Fruit fly (Drosophila melanogaster) whole organism, embryonic: ENCODE results near the gene CG8142.

Source experiments
- BtbVII ChIP-seq: fragments of 200-800 bp; sonication (Bioruptor generic); optimal IDR thresholded peaks from 3 replicates; lab custom pipeline; 2017; ENCODE audit warnings: missing biosample characterization, mild to moderate bottlenecking, missing genetic modification characterization
- CG10321 ChIP-seq: fragments of 200-800 bp; sonication (Bioruptor generic); IDR thresholded peaks from 2 replicates; pipeline ENCODE4 v1.3.6; 2022; ENCODE audit warnings: missing biosample characterization, missing genetic modification characterization
- CG1233 ChIP-seq: fragments of 200-800 bp; sonication (Bioruptor generic); optimal IDR thresholded peaks from 4 replicates; lab custom pipeline; 2018; ENCODE audit warnings: missing biosample characterization, mild to moderate bottlenecking, missing genetic modification characterization
- CG13775 ChIP-seq: fragments of 200-800 bp; sonication (Bioruptor generic); optimal IDR thresholded peaks from 3 replicates; lab custom pipeline; 2017; ENCODE audit warnings: missing biosample characterization, mild to moderate bottlenecking, missing genetic modification characterization
- CG1603 ChIP-seq: fragments of 200-800 bp; sonication (Bioruptor generic); optimal IDR thresholded peaks from 2 replicates; lab custom pipeline; 2019; ENCODE audit warnings: missing biosample characterization, mild to moderate bottlenecking, missing genetic modification characterization, moderate library complexity
- CG16813 ChIP-seq: fragments of 200-800 bp; sonication (Bioruptor generic); IDR thresholded peaks from 3 replicates; pipeline ENCODE4 v1.3.6; 2022; ENCODE audit warnings: missing biosample characterization, missing genetic modification characterization; ENCODE audit not compliant: partially characterized antibody
- CG2678 ChIP-seq: fragments of 200-800 bp; sonication (Bioruptor generic); optimal IDR thresholded peaks from 3 replicates; lab custom pipeline; 2019; ENCODE audit warnings: missing biosample characterization, mild to moderate bottlenecking, missing genetic modification characterization, moderate library complexity
- CG2875 ChIP-seq: fragments of 200-800 bp; sonication (Bioruptor generic); optimal IDR thresholded peaks from 2 replicates; lab custom pipeline; 2017; ENCODE audit warnings: missing biosample characterization, mild to moderate bottlenecking, missing genetic modification characterization, missing genetic modification reagents
- CG30020 ChIP-seq: fragments of 200-800 bp; optimal IDR thresholded peaks from 2 replicates; lab custom pipeline; 2019; ENCODE audit warnings: missing biosample characterization, mild to moderate bottlenecking, missing genetic modification characterization, moderate library complexity
- CG31441 ChIP-seq: fragments of 200-800 bp; sonication (Bioruptor generic); IDR thresholded peaks from 2 replicates; pipeline ENCODE4 v1.3.6; 2022; ENCODE audit warnings: missing biosample characterization, missing genetic modification characterization
- CG32532 ChIP-seq: fragments of 200-800 bp; sonication (Bioruptor generic); IDR thresholded peaks from 2 replicates; pipeline ENCODE4 v1.3.6; 2022; ENCODE audit warnings: missing biosample characterization, missing genetic modification characterization
- CG32767 ChIP-seq: fragments of 200-800 bp; sonication (Bioruptor generic); IDR thresholded peaks from 2 replicates; pipeline ENCODE4 v1.3.6; 2022; ENCODE audit warnings: missing biosample characterization, missing genetic modification characterization
- CG3407 ChIP-seq: fragments of 200-800 bp; sonication (Bioruptor generic); optimal IDR thresholded peaks from 2 replicates; lab custom pipeline; 2018; ENCODE audit warnings: missing biosample characterization, mild to moderate bottlenecking, missing genetic modification characterization
- CG6175 ChIP-seq: fragments of 200-800 bp; sonication (Bioruptor generic); IDR thresholded peaks from 3 replicates; pipeline ENCODE4 v1.3.6; 2022; ENCODE audit warnings: missing biosample characterization, missing genetic modification characterization
- CG6854 ChIP-seq: fragments of 200-800 bp; sonication (Bioruptor generic); optimal IDR thresholded peaks from 3 replicates; lab custom pipeline; 2017; ENCODE audit warnings: missing biosample characterization, mild to moderate bottlenecking, missing genetic modification characterization
- CG8944 ChIP-seq: fragments of 200-800 bp; sonication (Bioruptor generic); optimal IDR thresholded peaks from 3 replicates; lab custom pipeline; 2016; ENCODE audit warnings: missing biosample characterization, missing genetic modification characterization
- Deaf1 ChIP-seq: fragments of 200-800 bp; optimal IDR thresholded peaks from 3 replicates; lab custom pipeline; 2019; ENCODE audit warnings: missing biosample characterization, mild to moderate bottlenecking, missing genetic modification characterization, moderate library complexity
- Dip2 ChIP-seq: fragments of 200-800 bp; sonication (Bioruptor generic); IDR thresholded peaks from 2 replicates; pipeline ENCODE4 v1.3.6; 2022; ENCODE audit warnings: missing biosample characterization, missing genetic modification characterization
- E2f2 ChIP-seq: fragments of 200-800 bp; sonication (Bioruptor generic); IDR thresholded peaks from 2 replicates; pipeline ENCODE4 v1.3.6; 2022; ENCODE audit warnings: missing biosample characterization, missing genetic modification characterization
- Elba2 ChIP-seq: fragments of 200-800 bp; sonication (Bioruptor generic); optimal IDR thresholded peaks from 3 replicates; lab custom pipeline; 2016; ENCODE audit warnings: missing biosample characterization, missing genetic modification characterization
- Ets97D ChIP-seq: fragments of 200-800 bp; sonication (Bioruptor generic); optimal IDR thresholded peaks from 3 replicates; lab custom pipeline; 2016; ENCODE audit warnings: missing biosample characterization, missing genetic modification characterization
- Fer3 ChIP-seq: fragments of 200-800 bp; sonication (Bioruptor generic); optimal IDR thresholded peaks from 2 replicates; lab custom pipeline; 2018; ENCODE audit warnings: missing biosample characterization, mild to moderate bottlenecking, missing genetic modification characterization, moderate library complexity
- HLH54F ChIP-seq: fragments of 200-800 bp; sonication (Bioruptor generic); optimal IDR thresholded peaks from 3 replicates; lab custom pipeline; 2016; ENCODE audit warnings: missing biosample characterization, missing genetic modification characterization
- Neu2 ChIP-seq: fragments of 200-800 bp; sonication (Bioruptor generic); optimal IDR thresholded peaks from 3 replicates; lab custom pipeline; 2016; ENCODE audit warnings: missing biosample characterization, missing genetic modification characterization, borderline replicate concordance
- Sry-δ ChIP-seq: fragments of 200-800 bp; sonication (Bioruptor generic); optimal IDR thresholded peaks from 2 replicates; lab custom pipeline; 2016; ENCODE audit warnings: missing biosample characterization, missing genetic modification characterization
- Ssrp ChIP-seq: fragments of 200-800 bp; sonication (Bioruptor generic); optimal IDR thresholded peaks from 2 replicates; lab custom pipeline; 2018; ENCODE audit warnings: missing biosample characterization, mild to moderate bottlenecking, missing genetic modification characterization, moderate library complexity
- YL-1 ChIP-seq: fragments of 200-800 bp; sonication (Bioruptor generic); optimal IDR thresholded peaks from 3 replicates; lab custom pipeline; 2017; ENCODE audit warnings: missing biosample characterization, mild to moderate bottlenecking, missing genetic modification characterization
- ase ChIP-seq: fragments of 200-800 bp; sonication (Bioruptor generic); IDR thresholded peaks from 3 replicates; pipeline ENCODE4 v1.3.6; 2022; ENCODE audit warnings: missing biosample characterization, missing genetic modification characterization
- bab2 ChIP-seq: fragments of 200-800 bp; sonication (Bioruptor generic); optimal IDR thresholded peaks from 2 replicates; lab custom pipeline; 2016; ENCODE audit warnings: missing biosample characterization, missing genetic modification characterization
- bcd ChIP-seq: fragments of 200-800 bp; sonication (Bioruptor generic); optimal IDR thresholded peaks from 2 replicates; lab custom pipeline; 2017; ENCODE audit warnings: missing biosample characterization, mild to moderate bottlenecking, missing genetic modification characterization
- br ChIP-seq: fragments of >200 bp; optimal IDR thresholded peaks from 2 replicates; lab custom pipeline; 2017
- cato ChIP-seq: fragments of 200-800 bp; sonication (Bioruptor generic); optimal IDR thresholded peaks from 2 replicates; lab custom pipeline; 2016; ENCODE audit warnings: missing biosample characterization, missing genetic modification characterization, borderline replicate concordance
- caup ChIP-seq: fragments of 200-800 bp; sonication (Bioruptor generic); optimal IDR thresholded peaks from 3 replicates; lab custom pipeline; 2017; ENCODE audit warnings: missing biosample characterization, mild to moderate bottlenecking, missing genetic modification characterization, moderate library complexity; ENCODE audit not compliant: severe bottlenecking
- danr ChIP-seq: fragments of 200-800 bp; sonication (Bioruptor generic); IDR thresholded peaks from 2 replicates; pipeline ENCODE4 v1.3.6; 2022; ENCODE audit warnings: missing biosample characterization, missing genetic modification characterization
- dm ChIP-seq: fragments of 200-800 bp; sonication (Bioruptor generic); optimal IDR thresholded peaks from 3 replicates; lab custom pipeline; 2016; ENCODE audit warnings: missing biosample characterization, missing genetic modification characterization
- dmrt99B ChIP-seq: fragments of 200-800 bp; sonication (Bioruptor generic); optimal IDR thresholded peaks from 2 replicates; lab custom pipeline; 2018; ENCODE audit warnings: missing biosample characterization, mild to moderate bottlenecking, missing genetic modification characterization, moderate library complexity
- grau ChIP-seq: fragments of 200-800 bp; optimal IDR thresholded peaks from 3 replicates; lab custom pipeline; 2019; ENCODE audit warnings: missing biosample characterization, mild to moderate bottlenecking, missing genetic modification characterization, moderate library complexity
- gro ChIP-seq: fragments of 200-800 bp; sonication (Bioruptor generic); optimal IDR thresholded peaks from 2 replicates; lab custom pipeline; 2016; ENCODE audit warnings: missing biosample characterization, missing genetic modification characterization
- jumu ChIP-seq: fragments of 200-800 bp; sonication (Bioruptor generic); optimal IDR thresholded peaks from 3 replicates; lab custom pipeline; 2016; ENCODE audit warnings: missing biosample characterization, missing genetic modification characterization
- knrl ChIP-seq: fragments of 200-800 bp; sonication (Bioruptor generic); IDR thresholded peaks from 3 replicates; pipeline ENCODE4 v1.3.6; 2022; ENCODE audit warnings: missing biosample characterization, missing genetic modification characterization; ENCODE audit not compliant: partially characterized antibody
- lola ChIP-seq, 3 experiments: fragments of >200 bp in 2 of 3; fragments of 200-800 bp in 1 of 3; sonication (Bioruptor generic) in 1 of 3; optimal IDR thresholded peaks; 2 replicates each; lab custom pipeline; 2017 to 2019; ENCODE audit warnings: missing biosample characterization in 3 of 3, missing genetic modification characterization in 3 of 3, mild to moderate bottlenecking in 1 of 3, moderate library complexity in 1 of 3
- maf-S ChIP-seq: fragments of 200-800 bp; sonication (Bioruptor generic); optimal IDR thresholded peaks from 2 replicates; lab custom pipeline; 2016; ENCODE audit warnings: missing biosample characterization, missing genetic modification characterization
- mirr ChIP-seq: fragments of 200-800 bp; sonication (Bioruptor generic); optimal IDR thresholded peaks from 3 replicates; lab custom pipeline; 2018; ENCODE audit warnings: missing biosample characterization, mild to moderate bottlenecking, missing genetic modification characterization
- nmo ChIP-seq: fragments of 200-800 bp; sonication (Bioruptor generic); optimal IDR thresholded peaks from 2 replicates; lab custom pipeline; 2018; ENCODE audit warnings: missing biosample characterization, mild to moderate bottlenecking, missing genetic modification characterization, moderate library complexity
- nom ChIP-seq: fragments of 200-800 bp; sonication (Bioruptor generic); optimal IDR thresholded peaks from 2 replicates; lab custom pipeline; 2017; ENCODE audit warnings: missing biosample characterization, missing genetic modification characterization, mild to moderate bottlenecking, moderate library complexity, missing genetic modification reagents
- odd ChIP-seq: fragments of 200-800 bp; sonication (Bioruptor generic); optimal IDR thresholded peaks from 2 replicates; lab custom pipeline; 2017; ENCODE audit warnings: missing biosample characterization, mild to moderate bottlenecking, missing genetic modification characterization
- schlank ChIP-seq: fragments of 200-800 bp; sonication (Bioruptor generic); optimal IDR thresholded peaks from 2 replicates; lab custom pipeline; 2018; ENCODE audit warnings: missing biosample characterization, mild to moderate bottlenecking, missing genetic modification characterization
- trem ChIP-seq: fragments of 200-800 bp; optimal IDR thresholded peaks from 3 replicates; lab custom pipeline; 2019; ENCODE audit warnings: missing biosample characterization, mild to moderate bottlenecking, missing genetic modification characterization, moderate library complexity
- wor ChIP-seq: fragments of 200-800 bp; sonication (Bioruptor generic); IDR thresholded peaks from 2 replicates; pipeline ENCODE4 v1.3.6; 2022; ENCODE audit warnings: missing biosample characterization, missing genetic modification characterization
- z ChIP-seq: fragments of 200-800 bp; sonication (Bioruptor generic); IDR thresholded peaks from 3 replicates; pipeline ENCODE4 v1.3.6; 2022; ENCODE audit warnings: missing biosample characterization, missing genetic modification characterization

Gene CG8142

dm6 chrX:17865103-17865502, 20.6 kb upstream of the CG8142 start (continued):
- peak; percentile 22 for TF ChIP-seq nom (GFP tag; lab: Kevin White, UChicago)
- TF ChIP-seq CG30020 (tag; lab: Kevin White, UChicago), result no peak
- TF ChIP-seq jumu (GFP tag; lab: Kevin White, UChicago), result no peak
- peak; percentile 36 for TF ChIP-seq CG1233
- TF ChIP-seq Neu2 (GFP tag; lab: Kevin White, UChicago), result no peak

DNA sequence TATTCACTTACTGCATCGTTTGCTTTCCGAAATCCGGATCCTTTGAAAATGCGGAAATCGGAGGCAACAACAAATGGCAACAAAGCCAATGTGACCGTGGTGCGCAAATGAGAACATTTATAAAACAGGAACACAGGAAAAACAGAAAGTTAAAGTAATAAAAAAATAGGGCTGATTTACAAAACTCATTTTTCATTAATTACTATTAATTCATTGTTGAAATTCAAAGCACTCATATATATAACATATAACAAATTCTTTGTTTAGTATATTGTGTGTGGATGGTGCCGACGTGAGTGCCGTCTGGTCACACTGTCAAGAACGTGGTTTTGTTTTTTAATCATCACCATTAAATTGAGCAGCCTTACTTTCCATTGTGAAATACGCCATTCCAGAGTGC, 16.2 kb upstream of the CG8142 start, which contains the start of the genes Arp8 and CG6769:
Gene Arp8 (minus strand): TSS at position 90 of the 400 bp plus-strand sequence.
Gene CG6769 (plus strand): TSS at position 292 of the 400 bp plus-strand sequence.
- TF ChIP-seq CG30020 (tag; lab: Kevin White, UChicago) (peak; percentile 34), CG31441 (no peak), Fer3 (tag; lab: Kevin White, UChicago) (no peak), lola (GFP tag; optimal IDR thresholded peaks at IDR 0.05; lab: Kevin White, UChicago) (peak in 1 of 3 experiments; percentile 33), caup (GFP tag; lab: Kevin White, UChicago) (no peak), CG1603 (tag; lab: Kevin White, UChicago) (peak; percentile 31), wor (GFP tag; lab: Robert Waterston, UW) (no peak), Deaf1 (tag; lab: Kevin White, UChicago) (no peak), bab2 (GFP tag; lab: Kevin White, UChicago) (no peak), YL-1 (peak; percentile 63), ase (no peak), CG16813 (no peak), odd (no peak), CG32532 (GFP tag; lab: Robert Waterston, UW) (no peak), CG13775 (GFP tag; lab: Kevin White, UChicago) (peak; percentile 36), CG10321 (GFP tag; lab: Robert Waterston, UW) (no peak), knrl (GFP tag; lab: Robert Waterston, UW) (no peak), br (lab: Kevin White, UChicago) (no peak), dmrt99B (tag; lab: Kevin White, UChicago) (no peak), BtbVII (GFP tag; lab: Kevin White, UChicago) (no peak), maf-S (GFP tag; lab: Kevin White, UChicago) (no peak), mirr (no peak), gro (GFP tag; lab: Kevin White, UChicago) (no peak), cato (GFP tag; lab: Kevin White, UChicago) (peak; percentile 16), CG32767 (GFP tag; lab: Robert Waterston, UW) (no peak), z (GFP tag; lab: Robert Waterston, UW) (no peak), CG6175 (GFP tag; lab: Robert Waterston, UW) (no peak), CG2875 (GFP tag; lab: Kevin White, UChicago) (no peak), Ssrp (tag; lab: Kevin White, UChicago) (no peak), Sry-δ (GFP tag; lab: Kevin White, UChicago) (peak; percentile 14), CG2678 (tag; lab: Kevin White, UChicago) (no peak), danr (GFP tag; lab: Robert Waterston, UW) (no peak), Elba2 (GFP tag; lab: Kevin White, UChicago) (no peak), dm (GFP tag; lab: Kevin White, UChicago) (peak; percentile 47), schlank (tag; lab: Kevin White, UChicago) (no peak), trem (tag; lab: Kevin White, UChicago) (peak; percentile 68), CG3407 (GFP tag; lab: Kevin White, UChicago) (no peak), HLH54F (GFP tag; lab: Kevin White, UChicago) (no peak), grau (tag; lab: Kevin White, UChicago) (peak; percentile 57), CG8944 (GFP tag; lab: Kevin White, UChicago) (no peak), Ets97D (GFP tag; lab: Kevin White, UChicago) (peak; percentile 15), Dip2 (no peak), bcd (GFP tag; lab: Kevin White, UChicago) (no peak), E2f2 (GFP tag; lab: Robert Waterston, UW) (peak; percentile 34; the same call in 1 of the 2 replicates), nmo (GFP tag; lab: Kevin White, UChicago) (peak; percentile 12), CG6854 (GFP tag; lab: Kevin White, UChicago) (no peak)
